Fruit fly (Drosophila melanogaster) whole organism, embryonic: ENCODE results near the gene Pxn.

Experiments
- Aef1 ChIP-seq: fragments of 200-800 bp; sonication (Bioruptor generic); IDR thresholded peaks from 3 replicates; pipeline ENCODE4 v1.3.6; 2022; ENCODE audit warnings: missing biosample characterization, missing genetic modification characterization
- Asciz ChIP-seq: fragments of 200-800 bp; sonication (Bioruptor generic); optimal IDR thresholded peaks from 2 replicates; lab custom pipeline; 2017; ENCODE audit warnings: missing biosample characterization, mild to moderate bottlenecking, missing genetic modification characterization, missing genetic modification reagents
- B-H2 ChIP-seq: fragments of 200-800 bp; sonication (Bioruptor generic); optimal IDR thresholded peaks from 2 replicates; lab custom pipeline; 2018; ENCODE audit warnings: missing biosample characterization, mild to moderate bottlenecking, missing genetic modification characterization
- CG10366 ChIP-seq: fragments of 200-800 bp; sonication (Bioruptor generic); IDR thresholded peaks from 2 replicates; pipeline ENCODE4 v1.3.6; 2022; ENCODE audit warnings: missing biosample characterization, missing genetic modification characterization
- CG10431 ChIP-seq: fragments of 200-800 bp; sonication (Bioruptor generic); optimal IDR thresholded peaks from 3 replicates; lab custom pipeline; 2018; ENCODE audit warnings: missing biosample characterization, mild to moderate bottlenecking, missing genetic modification characterization
- CG11093 ChIP-seq: fragments of 200-800 bp; sonication (Bioruptor generic); IDR thresholded peaks from 3 replicates; pipeline ENCODE4 v1.3.6; 2022; ENCODE audit warnings: missing biosample characterization, missing genetic modification characterization
- CG11504 ChIP-seq: fragments of 200-800 bp; sonication (Bioruptor generic); optimal IDR thresholded peaks from 3 replicates; lab custom pipeline; 2019; ENCODE audit warnings: missing biosample characterization, mild to moderate bottlenecking, missing genetic modification characterization, moderate library complexity
- CG11695 ChIP-seq: fragments of 200-800 bp; sonication (Bioruptor generic); IDR thresholded peaks from 3 replicates; pipeline ENCODE4 v1.3.6; 2022; ENCODE audit warnings: missing biosample characterization, missing genetic modification characterization
- CG12219 ChIP-seq: fragments of 200-800 bp; sonication (Bioruptor generic); optimal IDR thresholded peaks from 3 replicates; lab custom pipeline; 2018; ENCODE audit warnings: missing biosample characterization, mild to moderate bottlenecking, missing genetic modification characterization
- CG12299 ChIP-seq: fragments of 200-800 bp; sonication (Bioruptor generic); optimal IDR thresholded peaks from 2 replicates; lab custom pipeline; 2018; ENCODE audit warnings: missing biosample characterization, mild to moderate bottlenecking, missing genetic modification characterization
- CG12744 ChIP-seq: fragments of 200-800 bp; sonication (Bioruptor generic); optimal IDR thresholded peaks from 2 replicates; lab custom pipeline; 2016; ENCODE audit warnings: missing biosample characterization, missing genetic modification characterization
- CG15073 ChIP-seq: fragments of 200-800 bp; sonication (Bioruptor generic); optimal IDR thresholded peaks from 2 replicates; lab custom pipeline; 2016; ENCODE audit warnings: missing biosample characterization, missing genetic modification characterization
- CG16779 ChIP-seq: fragments of 200-800 bp; sonication (Bioruptor generic); IDR thresholded peaks from 2 replicates; pipeline ENCODE4 v1.3.6; 2022; ENCODE audit warnings: missing biosample characterization, missing genetic modification characterization
- CG16815 ChIP-seq: fragments of 200-800 bp; sonication (Bioruptor generic); optimal IDR thresholded peaks from 3 replicates; lab custom pipeline; 2017; ENCODE audit warnings: missing biosample characterization, mild to moderate bottlenecking, missing genetic modification characterization
- CG18011 ChIP-seq: fragments of 200-800 bp; sonication (Bioruptor generic); optimal IDR thresholded peaks from 2 replicates; lab custom pipeline; 2017; ENCODE audit warnings: missing biosample characterization, missing genetic modification characterization, mild to moderate bottlenecking, moderate library complexity, missing genotype
- CG2120 ChIP-seq: fragments of 200-800 bp; sonication (Bioruptor generic); optimal IDR thresholded peaks from 3 replicates; lab custom pipeline; 2016; ENCODE audit warnings: missing biosample characterization, missing genetic modification characterization
- CG2712 ChIP-seq: fragments of 200-800 bp; optimal IDR thresholded peaks from 3 replicates; lab custom pipeline; 2019; ENCODE audit warnings: missing biosample characterization, mild to moderate bottlenecking, missing genetic modification characterization, moderate library complexity
- CG30020 ChIP-seq: fragments of 200-800 bp; optimal IDR thresholded peaks from 2 replicates; lab custom pipeline; 2019; ENCODE audit warnings: missing biosample characterization, mild to moderate bottlenecking, missing genetic modification characterization, moderate library complexity
- CG3163 ChIP-seq: fragments of 200-800 bp; sonication (Bioruptor generic); optimal IDR thresholded peaks from 3 replicates; lab custom pipeline; 2016; ENCODE audit warnings: missing biosample characterization, missing genetic modification characterization
- CG3407 ChIP-seq: fragments of 200-800 bp; sonication (Bioruptor generic); optimal IDR thresholded peaks from 2 replicates; lab custom pipeline; 2018; ENCODE audit warnings: missing biosample characterization, mild to moderate bottlenecking, missing genetic modification characterization
- CG4360 ChIP-seq: fragments of 200-800 bp; sonication (Bioruptor generic); IDR thresholded peaks from 2 replicates; pipeline ENCODE4 v1.3.6; 2022; ENCODE audit warnings: missing biosample characterization, missing genetic modification characterization
- CG6175 ChIP-seq: fragments of 200-800 bp; sonication (Bioruptor generic); IDR thresholded peaks from 3 replicates; pipeline ENCODE4 v1.3.6; 2022; ENCODE audit warnings: missing biosample characterization, missing genetic modification characterization
- CG6254 ChIP-seq: fragments of 200-800 bp; sonication (Bioruptor generic); optimal IDR thresholded peaks from 3 replicates; lab custom pipeline; 2017; ENCODE audit warnings: mild to moderate bottlenecking, missing biosample characterization, missing genetic modification reagents, missing genetic modification characterization
- CG8765 ChIP-seq: fragments of 200-800 bp; sonication (Bioruptor generic); IDR thresholded peaks from 2 replicates; pipeline ENCODE4 v1.3.6; 2022; ENCODE audit warnings: missing biosample characterization, missing genetic modification characterization
- CG9797 ChIP-seq: fragments of 200-800 bp; sonication (Bioruptor generic); optimal IDR thresholded peaks from 3 replicates; lab custom pipeline; 2018; ENCODE audit warnings: missing biosample characterization, mild to moderate bottlenecking, missing genetic modification characterization
- CG9817 ChIP-seq: fragments of 200-800 bp; sonication (Bioruptor generic); optimal IDR thresholded peaks from 2 replicates; lab custom pipeline; 2018; ENCODE audit warnings: missing biosample characterization, mild to moderate bottlenecking, missing genetic modification characterization, moderate library complexity
- Dfd ChIP-seq, 2 experiments: fragments of >200 bp; optimal IDR thresholded peaks; 2 replicates each; lab custom pipeline; 2017; ENCODE audit warnings: missing biosample characterization in 2 of 2, missing genetic modification characterization in 2 of 2
- Dll ChIP-seq: fragments of 200-800 bp; sonication (Bioruptor generic); IDR thresholded peaks from 4 replicates; pipeline ENCODE4 v1.3.6; 2022; ENCODE audit warnings: missing biosample characterization, missing genetic modification characterization; ENCODE audit not compliant: partially characterized antibody
- Ets97D ChIP-seq: fragments of 200-800 bp; sonication (Bioruptor generic); optimal IDR thresholded peaks from 3 replicates; lab custom pipeline; 2016; ENCODE audit warnings: missing biosample characterization, missing genetic modification characterization
- Hmr ChIP-seq: fragments of 200-800 bp; sonication (Bioruptor generic); optimal IDR thresholded peaks from 3 replicates; lab custom pipeline; 2017; ENCODE audit warnings: mild to moderate bottlenecking, missing biosample characterization, missing genetic modification reagents, missing genetic modification characterization
- Hmx ChIP-seq: fragments of 200-800 bp; sonication (Bioruptor generic); optimal IDR thresholded peaks from 2 replicates; lab custom pipeline; 2016; ENCODE audit warnings: missing biosample characterization, missing genetic modification characterization
- Hr39 ChIP-seq: fragments of >200 bp; optimal IDR thresholded peaks from 2 replicates; lab custom pipeline; 2017
- Hsf ChIP-seq: fragments of 200-800 bp; sonication (Bioruptor generic); optimal IDR thresholded peaks from 3 replicates; lab custom pipeline; 2016; ENCODE audit warnings: missing biosample characterization, missing genetic modification characterization
- NK7.1 ChIP-seq: fragments of 200-800 bp; sonication (Bioruptor generic); optimal IDR thresholded peaks from 3 replicates; lab custom pipeline; 2016; ENCODE audit warnings: missing biosample characterization, missing genetic modification characterization
- Ptx1 ChIP-seq: fragments of 200-800 bp; sonication (Bioruptor generic); IDR thresholded peaks from 2 replicates; pipeline ENCODE4 v1.3.6; 2022; ENCODE audit warnings: missing biosample characterization, missing genetic modification characterization
- Rx ChIP-seq: fragments of 200-800 bp; sonication (Bioruptor generic); IDR thresholded peaks from 2 replicates; pipeline ENCODE4 v1.3.6; 2022; ENCODE audit warnings: missing biosample characterization, missing genetic modification characterization
- Six4 ChIP-seq: fragments of 200-800 bp; sonication (Bioruptor generic); optimal IDR thresholded peaks from 2 replicates; lab custom pipeline; 2016; ENCODE audit warnings: missing biosample characterization, missing genetic modification characterization
- Sox100B ChIP-seq: fragments of 200-800 bp; sonication (Bioruptor generic); optimal IDR thresholded peaks from 3 replicates; lab custom pipeline; 2018; ENCODE audit warnings: missing biosample characterization, mild to moderate bottlenecking, missing genetic modification characterization
- Spps ChIP-seq: fragments of 200-800 bp; sonication (Bioruptor generic); optimal IDR thresholded peaks from 2 replicates; lab custom pipeline; 2018; ENCODE audit warnings: missing biosample characterization, mild to moderate bottlenecking, missing genetic modification characterization
- bsh ChIP-seq, 2 experiments: fragments of 200-800 bp; sonication (Bioruptor generic); optimal IDR thresholded peaks; 2 replicates each; lab custom pipeline; 2017 to 2018; ENCODE audit warnings: mild to moderate bottlenecking in 2 of 2, missing biosample characterization in 2 of 2, missing genetic modification characterization in 2 of 2, moderate library complexity in 1 of 2
- chn ChIP-seq: fragments of 200-800 bp; sonication (Bioruptor generic); optimal IDR thresholded peaks from 2 replicates; lab custom pipeline; 2016; ENCODE audit warnings: missing biosample characterization, missing genetic modification characterization
- dpn ChIP-seq, 2 experiments: fragments of 200-800 bp; sonication (Bioruptor generic); optimal IDR thresholded peaks; 3 replicates each; lab custom pipeline; 2016; ENCODE audit warnings: missing biosample characterization in 2 of 2, missing genetic modification characterization in 2 of 2
- kay ChIP-seq: fragments of 200-800 bp; sonication (Bioruptor generic); optimal IDR thresholded peaks from 2 replicates; lab custom pipeline; 2016; ENCODE audit warnings: missing biosample characterization, missing genetic modification characterization
- pb ChIP-seq: fragments of 200-800 bp; sonication (Bioruptor generic); optimal IDR thresholded peaks from 3 replicates; lab custom pipeline; 2016; ENCODE audit warnings: missing biosample characterization, missing genetic modification characterization
- ranshi ChIP-seq: fragments of 200-800 bp; sonication (Bioruptor generic); IDR thresholded peaks from 2 replicates; pipeline ENCODE4 v1.3.6; 2022; ENCODE audit warnings: missing biosample characterization, missing genetic modification characterization
- so ChIP-seq: fragments of 200-800 bp; sonication (Bioruptor generic); IDR thresholded peaks from 3 replicates; pipeline ENCODE4 v1.3.6; 2022; ENCODE audit warnings: missing biosample characterization, missing genetic modification characterization
- sob ChIP-seq: fragments of 200-800 bp; sonication (Bioruptor generic); IDR thresholded peaks from 2 replicates; pipeline ENCODE4 v1.3.6; 2022; ENCODE audit warnings: missing biosample characterization, missing genetic modification characterization
- zen ChIP-seq: fragments of 200-800 bp; sonication (Bioruptor generic); optimal IDR thresholded peaks from 3 replicates; lab custom pipeline; 2018; ENCODE audit warnings: missing biosample characterization, mild to moderate bottlenecking, missing genetic modification characterization, moderate library complexity
- zen2 ChIP-seq: fragments of 200-800 bp; sonication (Bioruptor generic); IDR thresholded peaks from 3 replicates; pipeline ENCODE4 v1.3.6; 2022; ENCODE audit warnings: missing biosample characterization, missing genetic modification characterization; ENCODE audit not compliant: partially characterized antibody
- zfh1 ChIP-seq: fragments of 200-800 bp; sonication (Bioruptor generic); IDR thresholded peaks from 3 replicates; pipeline ENCODE4 v1.3.6; 2022; ENCODE audit warnings: missing biosample characterization, missing genetic modification characterization

The Pxn gene

dm6 chr3L:2584119-2584805, 45.6 kb downstream of the Pxn start (continued):
- TF ChIP-seq sob (GFP tag; lab: Robert Waterston, UW) = peak; percentile 47
- no peak for TF ChIP-seq Hr39 (lab: Kevin White, UChicago)
- peak; percentile 18 for TF ChIP-seq Ets97D (GFP tag; lab: Kevin White, UChicago)
- TF ChIP-seq CG9797 = peak; percentile 14
- no peak for TF ChIP-seq zen2 (GFP tag; lab: Robert Waterston, UW)
- no peak for TF ChIP-seq CG4360
- TF ChIP-seq CG10366 (GFP tag; lab: Robert Waterston, UW) = peak; percentile 62
- 0 out of 2 replicates have a peak, but pooled peaks have one; percentile 27 for TF ChIP-seq CG8765 (GFP tag; lab: Robert Waterston, UW)
- TF ChIP-seq Hsf (GFP tag; lab: Kevin White, UChicago) = peak; percentile 73
- peak; percentile 70 for TF ChIP-seq CG18011
- peak; percentile 8; the same call in 1 of the 2 replicates for TF ChIP-seq Rx (GFP tag; lab: Robert Waterston, UW)
- TF ChIP-seq CG9817 (tag; lab: Kevin White, UChicago) = peak; percentile 70
- TF ChIP-seq CG12219 (GFP tag; lab: Kevin White, UChicago) = peak; percentile 82
- TF ChIP-seq CG3407 (GFP tag; lab: Kevin White, UChicago) = peak; percentile 56
- 0 out of 3 replicates have a peak, but pooled peaks have one; percentile 39 for TF ChIP-seq CG6175 (GFP tag; lab: Robert Waterston, UW)
- peak; percentile 90 for TF ChIP-seq CG11504 (tag; lab: Kevin White, UChicago)
- TF ChIP-seq CG15073 (GFP tag; lab: Kevin White, UChicago) = peak; percentile 58
- peak; percentile 88 for TF ChIP-seq CG11695
- TF ChIP-seq kay (GFP tag; lab: Kevin White, UChicago) = peak; percentile 42
- no peak for TF ChIP-seq Hmx (GFP tag; lab: Kevin White, UChicago)
- peak; percentile 58 for TF ChIP-seq CG6254 (GFP tag; lab: Kevin White, UChicago)
- TF ChIP-seq CG11093 (GFP tag; lab: Robert Waterston, UW) = peak; percentile 58; the same call in 2 of the 3 replicates
- TF ChIP-seq CG2120 (GFP tag; lab: Kevin White, UChicago) = peak; percentile 87
- peak; percentile 35 for TF ChIP-seq CG30020
- TF ChIP-seq Sox100B (GFP tag; lab: Kevin White, UChicago) = peak; percentile 92
- TF ChIP-seq CG12299 (tag; lab: Kevin White, UChicago) = peak; percentile 65
- TF ChIP-seq Ptx1 = peak; percentile 80
- TF ChIP-seq CG3163 (GFP tag; lab: Kevin White, UChicago) = no peak
- peak; percentile 92 for TF ChIP-seq Hmr (GFP tag; lab: Kevin White, UChicago)
- TF ChIP-seq CG10431 (GFP tag; lab: Kevin White, UChicago) = peak; percentile 77
- no peak for TF ChIP-seq ranshi (GFP tag; lab: Robert Waterston, UW)
- TF ChIP-seq CG16815 = peak; percentile 65
- peak; percentile 34; the same call in 1 of the 3 replicates for TF ChIP-seq Aef1
- peak; percentile 81 for TF ChIP-seq Six4
- TF ChIP-seq Dll (GFP tag; lab: Robert Waterston, UW) = no peak
- TF ChIP-seq pb (GFP tag; lab: Kevin White, UChicago) = peak; percentile 65
- peak; percentile 82 for TF ChIP-seq Asciz (GFP tag; lab: Kevin White, UChicago)
- TF ChIP-seq CG16779 (GFP tag; lab: Robert Waterston, UW) = no peak
- TF ChIP-seq zfh1 (GFP tag; lab: Robert Waterston, UW) = peak; percentile 62; the same call in 2 of the 3 replicates
- TF ChIP-seq CG12744 (GFP tag; lab: Kevin White, UChicago) = peak; percentile 69
- TF ChIP-seq so (GFP tag; lab: Robert Waterston, UW) = peak; percentile 41; the same call in 2 of the 3 replicates
- no peak for TF ChIP-seq Dfd (GFP tag; optimal IDR thresholded peaks at IDR 0.05; lab: Kevin White, UChicago)
- TF ChIP-seq CG2712 (tag; lab: Kevin White, UChicago) = peak; percentile 89
- TF ChIP-seq Spps (tag; lab: Kevin White, UChicago) = peak; percentile 40
- TF ChIP-seq chn (GFP tag; lab: Kevin White, UChicago) = peak; percentile 77
- TF ChIP-seq dpn (GFP tag; optimal IDR thresholded peaks at IDR 0.05; lab: Kevin White, UChicago) = peak; percentile 76 to 80
- peak; percentile 80 to 86 for TF ChIP-seq bsh (GFP tag; optimal IDR thresholded peaks at IDR 0.05; lab: Kevin White, UChicago)
- TF ChIP-seq NK7.1 = peak; percentile 65
- no peak for TF ChIP-seq B-H2
- TF ChIP-seq zen = peak; percentile 31
